Fruit fly (Drosophila melanogaster) S2 (cell line): ENCODE measurements around the gene CG33510.
A peak's percentile ranks its signal among the peaks of the same experiment; 100 is the strongest.

Source experiments
- CG8478 ChIP-seq: fragments of >200 bp; optimal IDR thresholded peaks from 2 replicates; lab custom pipeline; 2018
- CTCF ChIP-seq, 2 experiments: fragments of >200 bp; optimal IDR thresholded peaks; 2 replicates each; lab custom pipeline; 2018

The CG33510 gene

dm6 chr2L:21084268-21084667 is at the start of gene CG33510:
CG33510 (minus strand) TSS chr2L:21084326.
- TF ChIP-seq CTCF (optimal IDR thresholded peaks at IDR 0.05; lab: Kevin White, UChicago) (no peak), CG8478 (lab: Kevin White, UChicago) (no peak)

- TF ChIP-seq CG8478 (lab: Kevin White, UChicago) (no peak), CTCF (optimal IDR thresholded peaks at IDR 0.05; lab: Kevin White, UChicago) (no peak)
These were observed 31.6 kb upstream of the CG33510 start for dm6 chr2L:21115687-21116086.

dm6 chr2L:21113546-21113945 is 29.4 kb upstream of the CG33510 start:
- TF ChIP-seq CG8478 (lab: Kevin White, UChicago) (no peak), CTCF (optimal IDR thresholded peaks at IDR 0.05; lab: Kevin White, UChicago) (no peak)

dm6 chr2L:21111849-21112248 is 27.7 kb upstream of the CG33510 start:
- TF ChIP-seq CG8478 (lab: Kevin White, UChicago) (no peak), CTCF (optimal IDR thresholded peaks at IDR 0.05; lab: Kevin White, UChicago) (no peak)

dm6 chr2L:21109680-21110079 is 25.6 kb upstream of the CG33510 start:
- TF ChIP-seq CTCF (optimal IDR thresholded peaks at IDR 0.05; lab: Kevin White, UChicago) (no peak), CG8478 (lab: Kevin White, UChicago) (no peak)

- TF ChIP-seq CTCF (optimal IDR thresholded peaks at IDR 0.05; lab: Kevin White, UChicago) (peak; percentile 65 to 70), CG8478 (lab: Kevin White, UChicago) (no peak)
These were observed 24.7 kb upstream of the CG33510 start for dm6 chr2L:21108759-21109282.

dm6 chr2L:21107651-21108489 is 23.7 kb upstream of the CG33510 start:
- TF ChIP-seq CTCF (optimal IDR thresholded peaks at IDR 0.05; lab: Kevin White, UChicago) (no peak), CG8478 (lab: Kevin White, UChicago) (no peak)

- TF ChIP-seq CG8478 (lab: Kevin White, UChicago) (no peak), CTCF (optimal IDR thresholded peaks at IDR 0.05; lab: Kevin White, UChicago) (no peak)
These were observed 21.0 kb upstream of the CG33510 start for dm6 chr2L:21105127-21105526.

- TF ChIP-seq CTCF (optimal IDR thresholded peaks at IDR 0.05; lab: Kevin White, UChicago) (peak; percentile 24 to 27), CG8478 (lab: Kevin White, UChicago) (no peak)
These were observed 20.2 kb upstream of the CG33510 start, which contains the start of the genes CG46307 and Nhe2 for dm6 chr2L:21104326-21104725. CG46307 (plus strand) TSS chr2L:21104568. Nhe2 (plus strand) TSS chr2L:21104568.

- TF ChIP-seq CTCF (optimal IDR thresholded peaks at IDR 0.05; lab: Kevin White, UChicago) = no peak
- no peak for TF ChIP-seq CG8478 (lab: Kevin White, UChicago)
These were observed 18.4 kb upstream of the CG33510 start, which contains the start of gene CG9257 for dm6 chr2L:21102399-21103108. CG9257 (plus strand) TSS chr2L:21102743.

dm6 chr2L:21097850-21098249 is 13.7 kb upstream of the CG33510 start:
- no peak for TF ChIP-seq CTCF (optimal IDR thresholded peaks at IDR 0.05; lab: Kevin White, UChicago)
- no peak for TF ChIP-seq CG8478 (lab: Kevin White, UChicago)

dm6 chr2L:21096448-21096994 is 12.4 kb upstream of the CG33510 start, which contains the start of gene CG34136:
CG34136 (plus strand) TSS chr2L:21096922.
- TF ChIP-seq CG8478 (lab: Kevin White, UChicago) = no peak
- no peak for TF ChIP-seq CTCF (optimal IDR thresholded peaks at IDR 0.05; lab: Kevin White, UChicago)

dm6 chr2L:21090958-21091357 is 6.8 kb upstream of the CG33510 start, which contains the start of gene CG14397:
CG14397 (plus strand) TSS chr2L:21091227.
- TF ChIP-seq CG8478 (lab: Kevin White, UChicago) (no peak), CTCF (optimal IDR thresholded peaks at IDR 0.05; lab: Kevin White, UChicago) (no peak)

dm6 chr2L:21089075-21089474 is 4.9 kb upstream of the CG33510 start, which contains the start of gene CG9259:
CG9259 (plus strand) TSS chr2L:21089375.
- TF ChIP-seq CTCF (optimal IDR thresholded peaks at IDR 0.05; lab: Kevin White, UChicago) = no peak
